Worm (Caenorhabditis elegans) whole organism, late embryonic: Measurements from ENCODE around the gene srh-38.

Source experiments
- K02D7.2 ChIP-seq: sonication (generic microtip); optimal IDR thresholded peaks from 2 replicates; lab custom pipeline; 2017; ENCODE audit warnings: mild to moderate bottlenecking, missing genetic modification characterization, missing compliant biosample characterization
- ama-1 ChIP-seq: fragments of 150-350 bp; optimal IDR thresholded peaks from 2 replicates; lab custom pipeline; 2014
- elt-2 ChIP-seq: sonication (generic microtip); optimal IDR thresholded peaks from 2 replicates; lab custom pipeline; 2016; ENCODE audit warnings: missing genetic modification reagents, missing genetic modification characterization, missing compliant biosample characterization
- mec-3 ChIP-seq: sonication (generic microtip); optimal IDR thresholded peaks from 2 replicates; lab custom pipeline; 2016; ENCODE audit warnings: borderline replicate concordance, missing genetic modification characterization, missing compliant biosample characterization
- nhr-11 ChIP-seq: fragments of 150-350 bp; optimal IDR thresholded peaks from 2 replicates; lab custom pipeline; 2014; ENCODE audit warnings: missing biosample characterization, missing genetic modification characterization
- nhr-232 ChIP-seq: sonication (generic microtip); optimal IDR thresholded peaks from 2 replicates; lab custom pipeline; 2016; ENCODE audit warnings: missing genetic modification characterization, missing compliant biosample characterization
- pag-3 ChIP-seq: sonication (generic microtip); optimal IDR thresholded peaks from 2 replicates; lab custom pipeline; 2016; ENCODE audit warnings: missing compliant biosample characterization, missing genetic modification characterization, borderline replicate concordance
- pat-9 ChIP-seq: fragments of 200-800 bp; sonication (Bioruptor generic); optimal IDR thresholded peaks from 2 replicates; lab custom pipeline; 2018; ENCODE audit warnings: mild to moderate bottlenecking, missing genetic modification characterization, moderate library complexity, missing compliant biosample characterization
- unc-55 ChIP-seq: sonication (generic microtip); optimal IDR thresholded peaks from 2 replicates; lab custom pipeline; 2017; ENCODE audit warnings: missing biosample characterization, missing genetic modification reagents, missing genetic modification characterization

ce11 chrV:2881565-2881964 lies 40.9 kb downstream of the srh-38 start:
- TF ChIP-seq unc-55: no peak
- TF ChIP-seq pag-3 (tag; lab: Kevin White, UChicago): no peak
- TF ChIP-seq nhr-11 (tag; lab: Kevin White, UChicago): no peak
- no peak for TF ChIP-seq ama-1 (lab: Kevin White, UChicago)
- TF ChIP-seq nhr-232 (tag; lab: Kevin White, UChicago): no peak
- TF ChIP-seq K02D7.2 (tag; lab: Kevin White, UChicago): no peak
- no peak for TF ChIP-seq elt-2
- no peak for TF ChIP-seq mec-3 (tag; lab: Kevin White, UChicago)
- no peak for TF ChIP-seq pat-9
